Worm (Caenorhabditis elegans) whole organism, L4 larva: ENCODE results near the gene C25G4.17.

ENCODE experiments used
- F49E8.2 ChIP-seq: sonication (generic microtip); optimal IDR thresholded peaks from 2 replicates; lab custom pipeline; 2016; ENCODE audit warnings: missing compliant biosample characterization, mild to moderate bottlenecking, missing genetic modification characterization, borderline replicate concordance
- ama-1 ChIP-seq: fragments of 150-350 bp; optimal IDR thresholded peaks from 2 replicates; lab custom pipeline; 2014; ENCODE audit warnings: inconsistent platforms, mixed read lengths
- dpl-1 ChIP-seq: fragments of 150-350 bp; optimal IDR thresholded peaks from 2 replicates; lab custom pipeline; 2014; ENCODE audit warnings: missing biosample characterization, missing genetic modification reagents, missing genetic modification characterization
- gei-8 ChIP-seq: fragments of 200-800 bp; sonication (Bioruptor generic); optimal IDR thresholded peaks from 2 replicates; lab custom pipeline; 2018; ENCODE audit warnings: mild to moderate bottlenecking, missing genetic modification characterization, missing compliant biosample characterization
- lin-13 ChIP-seq: fragments of 150-350 bp; optimal IDR thresholded peaks from 2 replicates; lab custom pipeline; 2014; ENCODE audit warnings: missing biosample characterization, missing genetic modification reagents, missing genetic modification characterization
- nhr-76 ChIP-seq: fragments of 150-350 bp; optimal IDR thresholded peaks from 2 replicates; lab custom pipeline; 2014; ENCODE audit warnings: missing biosample characterization, missing genetic modification characterization
- skn-1 ChIP-seq: fragments of 150-350 bp; optimal IDR thresholded peaks from 2 replicates; lab custom pipeline; 2014; ENCODE audit warnings: missing biosample characterization, missing genetic modification characterization
- vab-7 ChIP-seq: fragments of 200-800 bp; sonication (Bioruptor generic); IDR thresholded peaks from 2 replicates; pipeline ENCODE4 v1.3.6; 2022; ENCODE audit warnings: missing genetic modification reagents, missing genetic modification characterization, missing compliant biosample characterization
- zfp-3 ChIP-seq: fragments of 200-800 bp; sonication (Bioruptor generic); conservative IDR thresholded peaks from 2 replicates; pipeline ENCODE4 v1.3.6; 2022; ENCODE audit warnings: missing genetic modification reagents, missing genetic modification characterization, missing compliant biosample characterization
- ztf-7 ChIP-seq: fragments of 150-350 bp; optimal IDR thresholded peaks from 2 replicates; lab custom pipeline; 2014; ENCODE audit warnings: missing biosample characterization, missing genetic modification characterization

- TF ChIP-seq gei-8 (GFP tag; lab: Kevin White, UChicago), result peak; percentile 19
- TF ChIP-seq nhr-76 (tag; lab: Kevin White, UChicago), result no peak
- no peak for TF ChIP-seq F49E8.2 (tag; lab: Kevin White, UChicago)
- TF ChIP-seq ama-1 (lab: Kevin White, UChicago), result no peak
- no peak for TF ChIP-seq zfp-3 (GFP tag; lab: Robert Waterston, UW)
- no peak for TF ChIP-seq skn-1 (tag; lab: Kevin White, UChicago)
- no peak for TF ChIP-seq lin-13 (GFP tag; lab: Kevin White, UChicago)
- TF ChIP-seq ztf-7 (tag; lab: Kevin White, UChicago), result no peak
- TF ChIP-seq dpl-1, result no peak
- peak; percentile 13; the same call in 1 of the 2 replicates for TF ChIP-seq vab-7 (GFP tag; lab: Robert Waterston, UW)
These were observed 25.0 kb upstream of the C25G4.17 start for ce11 chrIV:12416629-12417404.
